Worm (Caenorhabditis elegans): ENCODE data around the gene pid-5.

The pid-5 gene

ce11 chrV:4131471-4131939 lies 44.2 kb upstream of the pid-5 start, which contains the start of gene nhr-57:
nhr-57 (plus strand) TSS chrV:4131889.
- peak; percentile 31 for TF ChIP-seq nhr-11 (tag; optimal IDR thresholded peaks at IDR 0.05)
- no peak for TF ChIP-seq fos-1 (tag; optimal IDR thresholded peaks at IDR 0.05)
- peak; percentile 100 for TF ChIP-seq aha-1 (tag)
- no peak for TF ChIP-seq sdz-12 (GFP tag; optimal IDR thresholded peaks at IDR 0.05)
- TF ChIP-seq daf-16 (GFP tag; optimal IDR thresholded peaks at IDR 0.05), result peak in 1 of 2 experiments; percentile 40
- peak; percentile 84 for TF ChIP-seq daf-16 (tag; optimal IDR thresholded peaks at IDR 0.05)
- TF ChIP-seq mdl-1 (tag; optimal IDR thresholded peaks at IDR 0.05), result peak; percentile 24 to 77
- TF ChIP-seq daf-12 (tag; optimal IDR thresholded peaks at IDR 0.05), result no peak
- peak; percentile 70 for TF ChIP-seq hlh-30 (tag; optimal IDR thresholded peaks at IDR 0.05; ENCODE audit: insufficient read depth)
- TF ChIP-seq D1046.2 (GFP tag; IDR thresholded peaks at IDR 0.05), result no peak
- TF ChIP-seq daf-19 (GFP tag; conservative IDR thresholded peaks at IDR 0.05), result no peak
- TF ChIP-seq vab-7 (GFP tag; IDR thresholded peaks at IDR 0.05), result no peak
- peak; percentile 62 for TF ChIP-seq nhr-25 (tag; optimal IDR thresholded peaks at IDR 0.05; ENCODE audit: borderline replicate concordance, insufficient read depth)
- TF ChIP-seq daf-8 (GFP tag; IDR thresholded peaks at IDR 0.05), result no peak
- TF ChIP-seq mxl-3 (GFP tag; optimal IDR thresholded peaks at IDR 0.05), result peak; percentile 63
- 0 out of 2 replicates have a peak, but pooled peaks have one; percentile 21 for TF ChIP-seq php-3 (GFP tag; IDR thresholded peaks at IDR 0.05)
- 0 out of 2 replicates have a peak, but pooled peaks have one; percentile 14 for TF ChIP-seq dmd-8 (GFP tag; IDR thresholded peaks at IDR 0.05)
- no peak for TF ChIP-seq nhr-111 (GFP tag; optimal IDR thresholded peaks at IDR 0.05)
- TF ChIP-seq nhr-42 (GFP tag; IDR thresholded peaks at IDR 0.05), result no peak
- TF ChIP-seq lin-39 (tag; optimal IDR thresholded peaks at IDR 0.05), result no peak
- TF ChIP-seq gei-8 (GFP tag; optimal IDR thresholded peaks at IDR 0.05), result peak; percentile 78
- TF ChIP-seq lin-1 (GFP tag; IDR thresholded peaks at IDR 0.05), result peak; percentile 49
- TF ChIP-seq cey-2 (tag; optimal IDR thresholded peaks at IDR 0.05; ENCODE audit: borderline replicate concordance, insufficient read depth), result peak; percentile 53
- TF ChIP-seq pha-4 (GFP tag; IDR thresholded peaks at IDR 0.05), result peak; percentile 70; the same call in 1 of the 2 replicates
- peak; percentile 71 for TF ChIP-seq pha-4 (tag; optimal IDR thresholded peaks at IDR 0.05)
- TF ChIP-seq lsy-2 (tag; optimal IDR thresholded peaks at IDR 0.05), result no peak
- peak; percentile 7 for TF ChIP-seq mes-2 (tag; optimal IDR thresholded peaks at IDR 0.05; ENCODE audit: poor library complexity, severe bottlenecking)
- TF ChIP-seq unc-62 (GFP tag; optimal IDR thresholded peaks at IDR 0.05 in 1 of 2), result peak in 1 of 2 experiments; percentile 84
- no peak for TF ChIP-seq unc-62 (tag; optimal IDR thresholded peaks at IDR 0.05)
- 0 out of 2 replicates have a peak, but pooled peaks have one; percentile 53 for TF ChIP-seq tra-1 (GFP tag; IDR thresholded peaks at IDR 0.05)
- TF ChIP-seq nhr-28 (tag; optimal IDR thresholded peaks at IDR 0.05), result peak; percentile 94
- peak; percentile 4 for TF ChIP-seq nhr-77 (tag; optimal IDR thresholded peaks at IDR 0.05)
- TF ChIP-seq ceh-44 (GFP tag; IDR thresholded peaks at IDR 0.05), result no peak
- TF ChIP-seq ceh-20 (GFP tag; IDR thresholded peaks at IDR 0.05), result peak; percentile 51; the same call in 1 of the 2 replicates
- TF ChIP-seq hif-1 (tag; optimal IDR thresholded peaks at IDR 0.05), result peak; percentile 98 to 100
- TF ChIP-seq nhr-48 (tag; optimal IDR thresholded peaks at IDR 0.05), result peak; percentile 91
- TF ChIP-seq Y75B8A.6 (GFP tag; IDR thresholded peaks at IDR 0.05), result no peak
- peak; percentile 16 for TF ChIP-seq nhr-10 (tag; optimal IDR thresholded peaks at IDR 0.05)
- peak; percentile 85 for TF ChIP-seq dve-1 (tag; optimal IDR thresholded peaks at IDR 0.05; ENCODE audit: insufficient read depth)
- TF ChIP-seq dpl-1 (GFP tag; optimal IDR thresholded peaks at IDR 0.05), result peak; percentile 4
- TF ChIP-seq nhr-102 (tag; optimal IDR thresholded peaks at IDR 0.05), result peak; percentile 65
- TF ChIP-seq hlh-11 (tag; optimal IDR thresholded peaks at IDR 0.05), result peak; percentile 93
- 0 out of 2 replicates have a peak, but pooled peaks have one; percentile 54 for TF ChIP-seq saeg-2 (GFP tag; IDR thresholded peaks at IDR 0.05)
- TF ChIP-seq egl-43 (GFP tag; IDR thresholded peaks at IDR 0.05), result no peak
- no peak for TF ChIP-seq fkh-10 (GFP tag; optimal IDR thresholded peaks at IDR 0.05)
- no peak for TF ChIP-seq aly-2 (tag; optimal IDR thresholded peaks at IDR 0.05)
- peak; percentile 11 for TF ChIP-seq ztf-7 (tag; optimal IDR thresholded peaks at IDR 0.05)
- peak; percentile 97 for TF ChIP-seq dmd-6 (GFP tag; IDR thresholded peaks at IDR 0.05)
- peak; percentile 35 for TF ChIP-seq pqm-1 (tag; optimal IDR thresholded peaks at IDR 0.05)
- peak; percentile 64; the same call in 1 of the 2 replicates for TF ChIP-seq mdt-29 (GFP tag; IDR thresholded peaks at IDR 0.05)

Measured in whole organism, L4 larva.